Worm (Caenorhabditis elegans) whole organism, midembryonic: ENCODE measurements around the gene T05C1.3.

Source experiments
- flt-1 ChIP-seq: fragments of 200-800 bp; sonication (Bioruptor generic); IDR thresholded peaks from 2 replicates; pipeline ENCODE4 v1.3.6; 2022; ENCODE audit warnings: missing genetic modification characterization, missing compliant biosample characterization
- klf-2 ChIP-seq: fragments of 200-800 bp; sonication (Bioruptor generic); conservative IDR thresholded peaks from 2 replicates; pipeline ENCODE4 v1.3.6; 2022; ENCODE audit warnings: missing genetic modification reagents, missing genetic modification characterization, missing compliant biosample characterization

- TF ChIP-seq klf-2 (GFP tag; lab: Robert Waterston, UW) = no peak
- no peak for TF ChIP-seq flt-1 (GFP tag; lab: Robert Waterston, UW)
These were observed at the start of gene T05C1.3 for ce11 chrII:4489288-4489687.
